ENCODE assay signal across 1 fruit fly cellular context in the genomic region with DNA sequence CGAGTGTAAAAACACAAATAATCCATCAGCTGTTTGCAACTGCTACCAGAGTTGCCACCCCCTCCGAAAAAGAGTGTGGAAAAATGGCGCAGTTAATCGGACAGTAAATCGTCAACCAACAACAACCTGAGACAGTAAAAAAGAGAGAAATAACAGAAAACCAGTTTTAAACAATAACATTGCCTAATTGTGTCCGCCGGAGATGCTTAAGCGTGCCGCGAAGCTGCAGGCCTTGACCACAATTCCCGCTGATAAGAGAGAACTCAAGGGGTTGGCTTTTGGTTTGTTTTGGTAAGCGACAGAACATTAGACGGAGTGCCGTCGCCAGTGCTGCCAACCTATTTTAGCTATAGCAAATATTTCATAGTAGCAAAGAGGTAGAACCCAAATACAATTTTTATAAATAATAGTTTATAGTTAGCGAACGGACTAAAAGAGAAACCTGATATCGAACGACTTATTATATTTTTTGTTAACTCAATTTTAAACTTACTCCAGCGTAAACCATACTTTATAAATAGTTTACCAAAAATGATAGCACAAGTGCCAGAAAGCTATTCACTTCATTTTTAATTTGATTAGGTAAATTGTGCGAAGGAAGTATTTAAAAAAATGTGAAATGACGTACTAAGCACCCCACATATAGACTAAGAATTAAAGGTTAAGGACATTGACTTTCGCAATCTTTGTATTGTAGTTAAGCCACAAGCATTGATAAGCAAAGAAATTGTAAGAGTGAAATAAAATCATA.
TF ChIP-seq lines count a peak whose summit lies in the region.

Atg6 (minus strand) TSS at position 93 of the 751 bp plus-strand sequence.
Pisd (plus strand) TSS at position 94 of the 751 bp plus-strand sequence.

TF ChIP-seq in whole organism, embryonic, 481 proteins besides CTCF, POLR2A, EP300 and RAD21 (continued from another document):
- TF ChIP-seq CG10267 (tag; optimal IDR thresholded peaks at IDR 0.05; lab: Kevin White, UChicago) (peak; percentile 65), mirr (GFP tag; optimal IDR thresholded peaks at IDR 0.05; lab: Kevin White, UChicago) (peak; percentile 69), emc (GFP tag; optimal IDR thresholded peaks at IDR 0.05; lab: Kevin White, UChicago) (no peak), bcd (GFP tag; optimal IDR thresholded peaks at IDR 0.05; lab: Kevin White, UChicago) (peak; percentile 5), Med (GFP tag; lab: Kevin White, UChicago) (peak; percentile 89), CG9215 (GFP tag; IDR thresholded peaks at IDR 0.05; lab: Robert Waterston, UW) (peak; percentile 50; the same call in 1 of the 2 replicates), CG16779 (GFP tag; IDR thresholded peaks at IDR 0.05; lab: Robert Waterston, UW) (no peak), CG13424 (tag; optimal IDR thresholded peaks at IDR 0.05; lab: Kevin White, UChicago) (peak; percentile 28), CG1603 (tag; optimal IDR thresholded peaks at IDR 0.05; lab: Kevin White, UChicago) (peak; percentile 67), Neu2 (GFP tag; optimal IDR thresholded peaks at IDR 0.05; lab: Kevin White, UChicago; ENCODE audit: borderline replicate concordance) (peak; percentile 54), klu (GFP tag; IDR thresholded peaks at IDR 0.05; lab: Robert Waterston, UW) (no peak), Hey (tag; optimal IDR thresholded peaks at IDR 0.05; lab: Kevin White, UChicago) (no peak), CG13296 (GFP tag; optimal IDR thresholded peaks at IDR 0.05; lab: Kevin White, UChicago) (peak; percentile 37), Adf1 (GFP tag; IDR thresholded peaks at IDR 0.05; lab: Robert Waterston, UW) (peak; percentile 52; the same call in 1 of the 2 replicates), CG2120 (GFP tag; optimal IDR thresholded peaks at IDR 0.05; lab: Kevin White, UChicago) (peak; percentile 38), CG4617 (GFP tag; optimal IDR thresholded peaks at IDR 0.05; lab: Kevin White, UChicago; ENCODE audit: borderline replicate concordance) (peak; percentile 75), ato (GFP tag; IDR thresholded peaks at IDR 0.05; lab: Robert Waterston, UW; ENCODE audit: partially characterized antibody) (no peak), CG17829 (tag; optimal IDR thresholded peaks at IDR 0.05; lab: Kevin White, UChicago) (peak; percentile 50), gcm (GFP tag; optimal IDR thresholded peaks at IDR 0.05; lab: Kevin White, UChicago) (no peak), prd (optimal IDR thresholded peaks at IDR 0.05; lab: Kevin White, UChicago) (no peak), prd (GFP tag; IDR thresholded peaks at IDR 0.05; lab: Robert Waterston, UW) (peak; percentile 42; the same call in 1 of the 3 replicates), ro (GFP tag; IDR thresholded peaks at IDR 0.05; lab: Robert Waterston, UW) (no peak), al (GFP tag; IDR thresholded peaks at IDR 0.05; lab: Robert Waterston, UW) (0 out of 2 replicates have a peak, but pooled peaks have one; percentile 26), usp (GFP tag; optimal IDR thresholded peaks at IDR 0.05; lab: Kevin White, UChicago) (no peak), bigmax (GFP tag; optimal IDR thresholded peaks at IDR 0.05; lab: Kevin White, UChicago) (peak; percentile 15), CG13624 (GFP tag; optimal IDR thresholded peaks at IDR 0.05; lab: Kevin White, UChicago) (peak; percentile 96), Sry-δ (GFP tag; optimal IDR thresholded peaks at IDR 0.05; lab: Kevin White, UChicago) (peak; percentile 54), Myb (GFP tag; optimal IDR thresholded peaks at IDR 0.05; lab: Kevin White, UChicago) (peak; percentile 32), CG15696 (tag; optimal IDR thresholded peaks at IDR 0.05; lab: Kevin White, UChicago) (no peak), CG5180 (GFP tag; optimal IDR thresholded peaks at IDR 0.05; lab: Kevin White, UChicago) (no peak), phol (tag; optimal IDR thresholded peaks at IDR 0.05; lab: Kevin White, UChicago) (peak; percentile 95), CG17802 (tag; optimal IDR thresholded peaks at IDR 0.05; lab: Kevin White, UChicago) (peak; percentile 20), CG10543 (GFP tag; optimal IDR thresholded peaks at IDR 0.05; lab: Kevin White, UChicago) (peak; percentile 83), CG15073 (GFP tag; optimal IDR thresholded peaks at IDR 0.05; lab: Kevin White, UChicago) (no peak), HLH54F (GFP tag; optimal IDR thresholded peaks at IDR 0.05; lab: Kevin White, UChicago) (peak; percentile 27), Sry-β (GFP tag; optimal IDR thresholded peaks at IDR 0.05; lab: Kevin White, UChicago) (peak; percentile 88), HmgZ (tag; optimal IDR thresholded peaks at IDR 0.05; lab: Kevin White, UChicago) (peak; percentile 62), Gsc (GFP tag; IDR thresholded peaks at IDR 0.05; lab: Robert Waterston, UW) (no peak), CG6272 (GFP tag; IDR thresholded peaks at IDR 0.05; lab: Robert Waterston, UW) (0 out of 2 replicates have a peak, but pooled peaks have one; percentile 5), abd-A (tag; optimal IDR thresholded peaks at IDR 0.05; lab: Kevin White, UChicago) (peak; percentile 99), rib (GFP tag; IDR thresholded peaks at IDR 0.05; lab: Robert Waterston, UW) (0 out of 2 replicates have a peak, but pooled peaks have one; percentile 33), vvl (GFP tag; IDR thresholded peaks at IDR 0.05; lab: Robert Waterston, UW) (peak; percentile 66; the same call in 1 of the 2 replicates), Side (GFP tag; optimal IDR thresholded peaks at IDR 0.05; lab: Kevin White, UChicago) (peak; percentile 39)
